Fruit fly (Drosophila melanogaster) whole organism, embryonic: ENCODE data around the gene CG16853.

Experiments
- B-H1 ChIP-seq: fragments of 200-800 bp; sonication (Bioruptor generic); IDR thresholded peaks from 3 replicates; pipeline ENCODE4 v1.3.6; 2022; ENCODE audit warnings: missing biosample characterization, missing genetic modification characterization
- CG10147 ChIP-seq: fragments of 200-800 bp; sonication (Bioruptor generic); optimal IDR thresholded peaks from 2 replicates; lab custom pipeline; 2019; ENCODE audit warnings: missing biosample characterization, mild to moderate bottlenecking, missing genetic modification characterization, moderate library complexity
- CG11696 ChIP-seq: fragments of 200-800 bp; sonication (Bioruptor generic); IDR thresholded peaks from 2 replicates; pipeline ENCODE4 v1.3.6; 2022; ENCODE audit warnings: missing biosample characterization, missing genetic modification characterization
- CG12219 ChIP-seq: fragments of 200-800 bp; sonication (Bioruptor generic); optimal IDR thresholded peaks from 3 replicates; lab custom pipeline; 2018; ENCODE audit warnings: missing biosample characterization, mild to moderate bottlenecking, missing genetic modification characterization
- CG16779 ChIP-seq: fragments of 200-800 bp; sonication (Bioruptor generic); IDR thresholded peaks from 2 replicates; pipeline ENCODE4 v1.3.6; 2022; ENCODE audit warnings: missing biosample characterization, missing genetic modification characterization
- CG17829 ChIP-seq: fragments of 200-800 bp; optimal IDR thresholded peaks from 2 replicates; lab custom pipeline; 2019; ENCODE audit warnings: missing biosample characterization, mild to moderate bottlenecking, missing genetic modification characterization, moderate library complexity
- CG1792 ChIP-seq: fragments of 200-800 bp; sonication (Bioruptor generic); optimal IDR thresholded peaks from 2 replicates; lab custom pipeline; 2016; ENCODE audit warnings: missing biosample characterization, missing genetic modification characterization
- CG2889 ChIP-seq: fragments of 200-800 bp; sonication (Bioruptor generic); IDR thresholded peaks from 3 replicates; pipeline ENCODE4 v1.3.6; 2022; ENCODE audit warnings: missing biosample characterization, missing genetic modification characterization
- CG3065 ChIP-seq: fragments of 200-800 bp; sonication (Bioruptor generic); optimal IDR thresholded peaks from 2 replicates; lab custom pipeline; 2016; ENCODE audit warnings: missing biosample characterization, missing genetic modification characterization
- CG34422 ChIP-seq: fragments of 200-800 bp; sonication (Bioruptor generic); IDR thresholded peaks from 3 replicates; pipeline ENCODE4 v1.3.6; 2022; ENCODE audit warnings: missing biosample characterization, missing genetic modification characterization
- CG3838 ChIP-seq: fragments of 200-800 bp; sonication (Bioruptor generic); optimal IDR thresholded peaks from 3 replicates; lab custom pipeline; 2016; ENCODE audit warnings: missing biosample characterization, missing genetic modification characterization
- CG4404 ChIP-seq: fragments of 200-800 bp; sonication (Bioruptor generic); IDR thresholded peaks from 2 replicates; pipeline ENCODE4 v1.3.6; 2022; ENCODE audit warnings: missing biosample characterization, missing genetic modification characterization
- CG6765 ChIP-seq: fragments of 200-800 bp; sonication (Bioruptor generic); optimal IDR thresholded peaks from 3 replicates; lab custom pipeline; 2017; ENCODE audit warnings: missing biosample characterization, mild to moderate bottlenecking, missing genetic modification characterization
- CG6791 ChIP-seq: fragments of 200-800 bp; sonication (Bioruptor generic); IDR thresholded peaks from 3 replicates; pipeline ENCODE4 v1.3.6; 2022; ENCODE audit warnings: missing biosample characterization, missing genetic modification characterization; ENCODE audit not compliant: partially characterized antibody
- CG8359 ChIP-seq: fragments of 200-800 bp; sonication (Bioruptor generic); optimal IDR thresholded peaks from 2 replicates; lab custom pipeline; 2017; ENCODE audit warnings: missing biosample characterization, mild to moderate bottlenecking, missing genetic modification characterization, borderline replicate concordance
- CG8388 ChIP-seq: fragments of 200-800 bp; sonication (Bioruptor generic); optimal IDR thresholded peaks from 2 replicates; lab custom pipeline; 2019; ENCODE audit warnings: missing biosample characterization, mild to moderate bottlenecking, missing genetic modification characterization, moderate library complexity
- CrebB ChIP-seq: fragments of 200-800 bp; sonication (Bioruptor generic); optimal IDR thresholded peaks from 3 replicates; lab custom pipeline; 2018; ENCODE audit warnings: missing biosample characterization, mild to moderate bottlenecking, missing genetic modification characterization
- D19A ChIP-seq: fragments of 200-800 bp; optimal IDR thresholded peaks from 3 replicates; lab custom pipeline; 2019; ENCODE audit warnings: missing biosample characterization, mild to moderate bottlenecking, missing genetic modification characterization, moderate library complexity
- Dbx ChIP-seq: fragments of 200-800 bp; sonication (Bioruptor generic); IDR thresholded peaks from 3 replicates; pipeline ENCODE4 v1.3.6; 2022; ENCODE audit warnings: missing biosample characterization, missing genetic modification characterization
- Doc2 ChIP-seq: fragments of 200-800 bp; sonication (Bioruptor generic); IDR thresholded peaks from 2 replicates; pipeline ENCODE4 v1.3.6; 2022; ENCODE audit warnings: missing biosample characterization, missing genetic modification characterization
- E2f1 ChIP-seq: fragments of 200-800 bp; sonication (Bioruptor generic); IDR thresholded peaks from 2 replicates; pipeline ENCODE4 v1.3.6; 2022; ENCODE audit warnings: missing biosample characterization, missing genetic modification characterization
- Gsc ChIP-seq: fragments of 200-800 bp; sonication (Bioruptor generic); IDR thresholded peaks from 2 replicates; pipeline ENCODE4 v1.3.6; 2022; ENCODE audit warnings: missing biosample characterization, missing genetic modification characterization
- HHEX ChIP-seq: fragments of 200-800 bp; sonication (Bioruptor generic); optimal IDR thresholded peaks from 3 replicates; lab custom pipeline; 2017; ENCODE audit warnings: missing biosample characterization, mild to moderate bottlenecking, missing genetic modification characterization, missing genetic modification reagents
- HmgZ ChIP-seq: fragments of 200-800 bp; sonication (Bioruptor generic); optimal IDR thresholded peaks from 2 replicates; lab custom pipeline; 2018; ENCODE audit warnings: missing biosample characterization, mild to moderate bottlenecking, missing genetic modification characterization
- Hr51 ChIP-seq, 2 experiments: fragments of 200-800 bp; sonication (Bioruptor generic); optimal IDR thresholded peaks; 2 replicates in 1 of 2; 3 replicates in 1 of 2; lab custom pipeline; 2016 to 2018; ENCODE audit warnings: missing biosample characterization in 2 of 2, missing genetic modification characterization in 2 of 2, mild to moderate bottlenecking in 1 of 2, moderate library complexity in 1 of 2
- Ravus ChIP-seq: fragments of 200-800 bp; sonication (Bioruptor generic); IDR thresholded peaks from 2 replicates; pipeline ENCODE4 v1.3.6; 2022; ENCODE audit warnings: missing biosample characterization, missing genetic modification characterization
- Ssrp ChIP-seq: fragments of 200-800 bp; sonication (Bioruptor generic); optimal IDR thresholded peaks from 2 replicates; lab custom pipeline; 2018; ENCODE audit warnings: missing biosample characterization, mild to moderate bottlenecking, missing genetic modification characterization, moderate library complexity
- YL-1 ChIP-seq: fragments of 200-800 bp; sonication (Bioruptor generic); optimal IDR thresholded peaks from 3 replicates; lab custom pipeline; 2017; ENCODE audit warnings: missing biosample characterization, mild to moderate bottlenecking, missing genetic modification characterization
- al ChIP-seq: fragments of 200-800 bp; sonication (Bioruptor generic); IDR thresholded peaks from 2 replicates; pipeline ENCODE4 v1.3.6; 2022; ENCODE audit warnings: missing biosample characterization, missing genetic modification characterization
- chm ChIP-seq: fragments of 200-800 bp; sonication (Bioruptor generic); IDR thresholded peaks from 2 replicates; pipeline ENCODE4 v1.3.6; 2022; ENCODE audit warnings: missing biosample characterization, missing genetic modification characterization
- crp ChIP-seq, 2 experiments: fragments of 200-800 bp; sonication (Bioruptor generic); optimal IDR thresholded peaks; 2 replicates in 1 of 2; 3 replicates in 1 of 2; lab custom pipeline; 2017; ENCODE audit warnings: missing biosample characterization in 2 of 2, missing genetic modification characterization in 2 of 2, mild to moderate bottlenecking in 1 of 2, moderate library complexity in 1 of 2
- dysf ChIP-seq: fragments of 200-800 bp; sonication (Bioruptor generic); IDR thresholded peaks from 3 replicates; pipeline ENCODE4 v1.3.6; 2022; ENCODE audit warnings: missing biosample characterization, missing genetic modification characterization
- ems ChIP-seq: fragments of 200-800 bp; sonication (Bioruptor generic); optimal IDR thresholded peaks from 3 replicates; lab custom pipeline; 2016; ENCODE audit warnings: missing biosample characterization, missing genetic modification characterization
- esg ChIP-seq: fragments of 200-800 bp; sonication (Bioruptor generic); conservative IDR thresholded peaks from 2 replicates; pipeline ENCODE4 v1.3.6; 2022; ENCODE audit warnings: missing biosample characterization, missing genetic modification characterization
- hbn ChIP-seq: fragments of 200-800 bp; sonication (Bioruptor generic); IDR thresholded peaks from 2 replicates; pipeline ENCODE4 v1.3.6; 2022; ENCODE audit warnings: missing biosample characterization, missing genetic modification characterization; ENCODE audit not compliant: partially characterized antibody
- ind ChIP-seq: fragments of 200-800 bp; sonication (Bioruptor generic); optimal IDR thresholded peaks from 3 replicates; lab custom pipeline; 2016; ENCODE audit warnings: missing biosample characterization, missing genetic modification characterization
- insv ChIP-seq, 2 experiments: fragments of 200-800 bp; sonication (Bioruptor generic); optimal IDR thresholded peaks; 3 replicates each; lab custom pipeline; 2016 to 2018; ENCODE audit warnings: missing biosample characterization in 2 of 2, missing genetic modification characterization in 2 of 2
- jing ChIP-seq: fragments of 200-800 bp; sonication (Bioruptor generic); optimal IDR thresholded peaks from 2 replicates; lab custom pipeline; 2018; ENCODE audit warnings: missing biosample characterization, mild to moderate bottlenecking, missing genetic modification characterization
- kah ChIP-seq: fragments of 200-800 bp; sonication (Bioruptor generic); optimal IDR thresholded peaks from 2 replicates; lab custom pipeline; 2018; ENCODE audit warnings: missing biosample characterization, mild to moderate bottlenecking, missing genetic modification characterization
- lov ChIP-seq, 2 experiments: fragments of 200-800 bp in 1 of 2; fragments of >200 bp in 1 of 2; sonication (Bioruptor generic) in 1 of 2; IDR thresholded peaks in 1 of 2; optimal IDR thresholded peaks in 1 of 2; 2 replicates in 1 of 2; 3 replicates in 1 of 2; pipeline versions ENCODE4 v1.3.6 to Lab custom; 2017 to 2022; ENCODE audit warnings: missing biosample characterization in 1 of 2, missing genetic modification characterization in 1 of 2
- nau ChIP-seq: fragments of 200-800 bp; sonication (Bioruptor generic); optimal IDR thresholded peaks from 3 replicates; lab custom pipeline; 2017; ENCODE audit warnings: missing biosample characterization, mild to moderate bottlenecking, missing genetic modification characterization, missing genetic modification reagents
- row ChIP-seq: fragments of 200-800 bp; sonication (Bioruptor generic); IDR thresholded peaks from 3 replicates; pipeline ENCODE4 v1.3.6; 2022; ENCODE audit warnings: missing biosample characterization, missing genetic modification characterization
- sc ChIP-seq, 3 experiments: fragments of >200 bp in 2 of 3; fragments of 200-800 bp in 1 of 3; sonication (Bioruptor generic) in 1 of 3; optimal IDR thresholded peaks; 2 replicates in 2 of 3; 3 replicates in 1 of 3; lab custom pipeline; 2017; ENCODE audit warnings: mild to moderate bottlenecking in 1 of 3, missing biosample characterization in 1 of 3, missing genetic modification characterization in 1 of 3, missing genetic modification reagents in 1 of 3
- sim ChIP-seq: fragments of 200-800 bp; sonication (Bioruptor generic); IDR thresholded peaks from 2 replicates; pipeline ENCODE4 v1.3.6; 2022; ENCODE audit warnings: missing biosample characterization, missing genetic modification characterization
- sisA ChIP-seq: fragments of 200-800 bp; sonication (Bioruptor generic); IDR thresholded peaks from 2 replicates; pipeline ENCODE4 v1.3.6; 2022; ENCODE audit warnings: missing biosample characterization, missing genetic modification characterization
- sr ChIP-seq: fragments of 200-800 bp; sonication (Bioruptor generic); IDR thresholded peaks from 3 replicates; pipeline ENCODE4 v1.3.6; 2022; ENCODE audit warnings: missing biosample characterization, missing genetic modification characterization
- tx ChIP-seq: fragments of 200-800 bp; sonication (Bioruptor generic); optimal IDR thresholded peaks from 2 replicates; lab custom pipeline; 2016; ENCODE audit warnings: missing biosample characterization, missing genetic modification characterization

Gene CG16853

dm6 chr2L:13547738-13548726 is 6.0 kb downstream of the CG16853 start (continued):
- no peak for TF ChIP-seq lov (optimal IDR thresholded peaks at IDR 0.05; lab: Kevin White, UChicago)
- 0 out of 3 replicates have a peak, but pooled peaks have one; percentile 36 for TF ChIP-seq lov (GFP tag; IDR thresholded peaks at IDR 0.05; lab: Robert Waterston, UW)
- TF ChIP-seq ems (GFP tag; lab: Kevin White, UChicago) = peak; percentile 18
- TF ChIP-seq CrebB (tag; lab: Kevin White, UChicago) = no peak
- no peak for TF ChIP-seq CG11696 (GFP tag; lab: Robert Waterston, UW)
- TF ChIP-seq al (GFP tag; lab: Robert Waterston, UW) = no peak
- TF ChIP-seq sim (GFP tag; lab: Robert Waterston, UW) = no peak
- TF ChIP-seq CG17829 (tag; lab: Kevin White, UChicago) = peak; percentile 12
- peak; percentile 23 for TF ChIP-seq CG1792 (GFP tag; lab: Kevin White, UChicago)
- TF ChIP-seq kah (GFP tag; lab: Kevin White, UChicago) = no peak
- no peak for TF ChIP-seq YL-1 (GFP tag; lab: Kevin White, UChicago)
- peak; percentile 11 for TF ChIP-seq CG8388 (GFP tag; lab: Kevin White, UChicago)
- TF ChIP-seq ind (GFP tag; lab: Kevin White, UChicago) = peak; percentile 48
- no peak for TF ChIP-seq B-H1 (GFP tag; lab: Robert Waterston, UW)
- peak; percentile 21 for TF ChIP-seq HmgZ
- TF ChIP-seq CG2889 = no peak
- TF ChIP-seq CG3838 (GFP tag; lab: Kevin White, UChicago) = no peak
- TF ChIP-seq nau (GFP tag; lab: Kevin White, UChicago) = peak; percentile 34
- TF ChIP-seq sc (optimal IDR thresholded peaks at IDR 0.05; lab: Kevin White, UChicago) = no peak
- no peak for TF ChIP-seq sc (GFP tag; optimal IDR thresholded peaks at IDR 0.05; lab: Kevin White, UChicago)
- TF ChIP-seq jing (GFP tag; lab: Kevin White, UChicago) = peak; percentile 15
- peak; percentile 21 for TF ChIP-seq CG6765
- TF ChIP-seq row (GFP tag; lab: Robert Waterston, UW) = peak; percentile 73
- peak; percentile 66 for TF ChIP-seq Dbx (GFP tag; lab: Robert Waterston, UW)
- no peak for TF ChIP-seq CG8359
- no peak for TF ChIP-seq hbn (GFP tag; lab: Robert Waterston, UW)
- TF ChIP-seq CG16779 (GFP tag; lab: Robert Waterston, UW) = no peak
- TF ChIP-seq CG10147 (GFP tag; lab: Kevin White, UChicago) = peak; percentile 73
- TF ChIP-seq Ravus (GFP tag; lab: Robert Waterston, UW) = no peak
- TF ChIP-seq CG4404 (GFP tag; lab: Robert Waterston, UW) = peak; percentile 72
- no peak for TF ChIP-seq sr (GFP tag; lab: Robert Waterston, UW)
- TF ChIP-seq D19A (tag; lab: Kevin White, UChicago) = peak; percentile 28
- peak; percentile 10; the same call in 1 of the 2 replicates for TF ChIP-seq sisA (GFP tag; lab: Robert Waterston, UW)
- peak; percentile 21; the same call in 1 of the 3 replicates for TF ChIP-seq CG34422 (GFP tag; lab: Robert Waterston, UW)
- no peak for TF ChIP-seq chm (GFP tag; lab: Robert Waterston, UW)
- TF ChIP-seq Hr51 (GFP tag; optimal IDR thresholded peaks at IDR 0.05; lab: Kevin White, UChicago) = peak; percentile 36 to 56
- TF ChIP-seq CG6791 (GFP tag; lab: Robert Waterston, UW) = peak; percentile 52; the same call in 2 of the 3 replicates
- TF ChIP-seq Ssrp (tag; lab: Kevin White, UChicago) = peak; percentile 27
- TF ChIP-seq CG12219 (GFP tag; lab: Kevin White, UChicago) = no peak
- TF ChIP-seq tx (GFP tag; lab: Kevin White, UChicago) = peak; percentile 19
- TF ChIP-seq HHEX (GFP tag; lab: Kevin White, UChicago) = peak; percentile 21
- TF ChIP-seq CG3065 = no peak
- TF ChIP-seq E2f1 = no peak
- TF ChIP-seq esg (GFP tag; lab: Robert Waterston, UW) = peak; percentile 32; the same call in 1 of the 2 replicates
- TF ChIP-seq insv (GFP tag; optimal IDR thresholded peaks at IDR 0.05; lab: Kevin White, UChicago) = no peak
- no peak for TF ChIP-seq Gsc (GFP tag; lab: Robert Waterston, UW)
- TF ChIP-seq crp (GFP tag; optimal IDR thresholded peaks at IDR 0.05; lab: Kevin White, UChicago) = peak in 1 of 2 experiments; percentile 56
- no peak for TF ChIP-seq Doc2 (GFP tag; lab: Robert Waterston, UW)
- peak; percentile 64; the same call in 2 of the 3 replicates for TF ChIP-seq dysf (GFP tag; lab: Robert Waterston, UW)
